Worm (Caenorhabditis elegans): ENCODE data around the gene pkg-2.
A peak's percentile ranks its signal among the peaks of the same experiment; 100 is the strongest.

DNA sequence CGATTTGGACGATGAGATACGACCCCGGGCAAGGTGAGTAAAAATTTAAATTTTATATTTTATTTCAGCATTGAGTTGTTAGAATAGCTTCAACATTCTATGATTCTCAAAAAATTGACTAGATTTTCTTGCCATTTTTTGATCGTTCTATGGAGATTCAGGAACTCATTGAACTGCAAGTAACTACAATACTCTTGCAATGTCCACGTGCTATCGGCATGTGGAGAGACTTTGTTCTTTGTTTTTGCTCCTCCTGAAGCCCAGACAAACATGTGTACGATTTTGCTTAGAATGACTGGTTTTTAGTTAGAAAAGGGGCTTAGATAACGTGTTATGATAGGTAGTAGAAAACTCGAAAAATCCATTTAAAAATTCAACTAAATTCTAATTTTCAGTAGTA, 15.3 kb downstream of the pkg-2 start:
- TF ChIP-seq C34F6.9 (tag; optimal IDR thresholded peaks at IDR 0.05) (no peak), ceh-16 (tag; optimal IDR thresholded peaks at IDR 0.05) (no peak), nhr-21 (tag; optimal IDR thresholded peaks at IDR 0.05) (no peak), nhr-6 (tag; optimal IDR thresholded peaks at IDR 0.05) (no peak), egl-27 (tag; optimal IDR thresholded peaks at IDR 0.05) (no peak), unc-62 (GFP tag; optimal IDR thresholded peaks at IDR 0.05) (no peak), ZK546.5 (tag; optimal IDR thresholded peaks at IDR 0.05) (no peak), ama-1 (optimal IDR thresholded peaks at IDR 0.05) (peak; percentile 45), nhr-25 (tag; optimal IDR thresholded peaks at IDR 0.05) (no peak), fos-1 (tag; optimal IDR thresholded peaks at IDR 0.05) (no peak), elt-3 (tag; optimal IDR thresholded peaks at IDR 0.05) (no peak), ztf-11 (tag; optimal IDR thresholded peaks at IDR 0.05) (no peak), nhr-129 (tag; optimal IDR thresholded peaks at IDR 0.05) (peak; percentile 5), nhr-23 (tag; optimal IDR thresholded peaks at IDR 0.05) (no peak)
